Fruit fly (Drosophila melanogaster): ENCODE results near the gene CG17834.

Gene CG17834

dm6 chr2L:8511723-8512122 lies 17.2 kb upstream of the CG17834 start, which contains the start of gene CG13096 (continued):
- TF ChIP-seq gt (GFP tag; IDR thresholded peaks at IDR 0.05) (no peak), CG14050 (GFP tag; IDR thresholded peaks at IDR 0.05) (no peak), MBD-R2 (GFP tag; IDR thresholded peaks at IDR 0.05) (peak; percentile 84), Sry-β (GFP tag; optimal IDR thresholded peaks at IDR 0.05) (no peak), Xbp1 (GFP tag; optimal IDR thresholded peaks at IDR 0.05) (peak; percentile 49), CG6272 (GFP tag; IDR thresholded peaks at IDR 0.05) (peak; percentile 22; the same call in 1 of the 2 replicates), CG17912 (GFP tag; optimal IDR thresholded peaks at IDR 0.05) (peak; percentile 59), rib (GFP tag; IDR thresholded peaks at IDR 0.05) (no peak), Mad (GFP tag; optimal IDR thresholded peaks at IDR 0.05) (peak; percentile 49), tll (GFP tag; optimal IDR thresholded peaks at IDR 0.05) (no peak), CG2678 (tag; optimal IDR thresholded peaks at IDR 0.05) (no peak), dimm (GFP tag; IDR thresholded peaks at IDR 0.05) (no peak), maf-S (GFP tag; optimal IDR thresholded peaks at IDR 0.05) (peak; percentile 6), sug (tag; optimal IDR thresholded peaks at IDR 0.05) (no peak), D19B (GFP tag; optimal IDR thresholded peaks at IDR 0.05) (no peak), CG18619 (GFP tag; optimal IDR thresholded peaks at IDR 0.05) (no peak), Xrp1 (GFP tag; IDR thresholded peaks at IDR 0.05) (0 out of 2 replicates have a peak, but pooled peaks have one; percentile 14), ems (GFP tag; optimal IDR thresholded peaks at IDR 0.05) (no peak), Gsc (GFP tag; IDR thresholded peaks at IDR 0.05) (no peak), salm (tag; optimal IDR thresholded peaks at IDR 0.05) (no peak), Med (GFP tag) (no peak), CG11560 (tag; IDR thresholded peaks at IDR 0.05) (peak; percentile 58; the same call in 1 of the 3 replicates), CG12155 (GFP tag; optimal IDR thresholded peaks at IDR 0.05) (peak; percentile 21), Dbx (GFP tag; IDR thresholded peaks at IDR 0.05) (peak; percentile 52; the same call in 1 of the 3 replicates), al (GFP tag; IDR thresholded peaks at IDR 0.05) (peak; percentile 17; the same call in 1 of the 2 replicates), Trl (optimal IDR thresholded peaks at IDR 0.05) (no peak), Trl (GFP tag; optimal IDR thresholded peaks at IDR 0.05) (no peak), HHEX (GFP tag; optimal IDR thresholded peaks at IDR 0.05) (no peak), ATbp (GFP tag; optimal IDR thresholded peaks at IDR 0.05) (no peak), lola (GFP tag; optimal IDR thresholded peaks at IDR 0.05) (peak in 1 of 3 experiments; percentile 3), sim (GFP tag; IDR thresholded peaks at IDR 0.05) (no peak), CG6689 (GFP tag; IDR thresholded peaks at IDR 0.05) (no peak), Aef1 (GFP tag; IDR thresholded peaks at IDR 0.05) (no peak), CG4404 (GFP tag; IDR thresholded peaks at IDR 0.05) (no peak), CG9437 (GFP tag; optimal IDR thresholded peaks at IDR 0.05) (peak; percentile 87), CG13287 (GFP tag; IDR thresholded peaks at IDR 0.05; ENCODE audit: partially characterized antibody) (peak; percentile 100), NC2β (GFP tag; optimal IDR thresholded peaks at IDR 0.05) (no peak), tin (GFP tag; optimal IDR thresholded peaks at IDR 0.05) (peak; percentile 16), CG18764 (GFP tag; optimal IDR thresholded peaks at IDR 0.05) (no peak), stwl (tag; optimal IDR thresholded peaks at IDR 0.05) (peak; percentile 84), Fer3 (tag; optimal IDR thresholded peaks at IDR 0.05) (no peak), pfk (GFP tag; optimal IDR thresholded peaks at IDR 0.05) (no peak)

- TF ChIP-seq CG16815 (GFP tag; optimal IDR thresholded peaks at IDR 0.05) (peak; percentile 50), CG9932 (GFP tag; IDR thresholded peaks at IDR 0.05) (peak; percentile 92), E2f1 (GFP tag; IDR thresholded peaks at IDR 0.05) (peak; percentile 78), z (GFP tag; IDR thresholded peaks at IDR 0.05) (no peak), CG15011 (GFP tag; optimal IDR thresholded peaks at IDR 0.05) (no peak), CG1529 (GFP tag; optimal IDR thresholded peaks at IDR 0.05) (peak; percentile 46), Scr (GFP tag; IDR thresholded peaks at IDR 0.05; ENCODE audit: partially characterized antibody) (peak; percentile 96), en (GFP tag; optimal IDR thresholded peaks at IDR 0.05) (no peak), pum (GFP tag; optimal IDR thresholded peaks at IDR 0.05) (peak; percentile 74), dmrt99B (tag; optimal IDR thresholded peaks at IDR 0.05) (no peak), fru (optimal IDR thresholded peaks at IDR 0.05) (no peak), fu2 (GFP tag; optimal IDR thresholded peaks at IDR 0.05) (peak; percentile 59), Kr (GFP tag; optimal IDR thresholded peaks at IDR 0.05) (no peak)
Observed at dm6 chr2L:8514748-8515147, 14.2 kb upstream of the CG17834 start, which contains the start of the genes CG13097 and PIG-U. Gene CG13097, minus strand, starts transcription at chr2L:8514868. Gene PIG-U, plus strand, starts transcription at chr2L:8515096.
